Fruit fly (Drosophila melanogaster) whole organism, embryonic: Measurements from ENCODE around the gene CG9514.

Experiments used
- CG17829 ChIP-seq: fragments of 200-800 bp; optimal IDR thresholded peaks from 2 replicates; lab custom pipeline; 2019; ENCODE audit warnings: missing biosample characterization, mild to moderate bottlenecking, missing genetic modification characterization, moderate library complexity
- CG42726 ChIP-seq: fragments of 200-800 bp; sonication (Bioruptor generic); IDR thresholded peaks from 2 replicates; pipeline ENCODE4 v1.3.6; 2022; ENCODE audit warnings: missing biosample characterization, missing genetic modification characterization; ENCODE audit not compliant: partially characterized antibody
- CG9817 ChIP-seq: fragments of 200-800 bp; sonication (Bioruptor generic); optimal IDR thresholded peaks from 2 replicates; lab custom pipeline; 2018; ENCODE audit warnings: missing biosample characterization, mild to moderate bottlenecking, missing genetic modification characterization, moderate library complexity
- chm ChIP-seq: fragments of 200-800 bp; sonication (Bioruptor generic); IDR thresholded peaks from 2 replicates; pipeline ENCODE4 v1.3.6; 2022; ENCODE audit warnings: missing biosample characterization, missing genetic modification characterization
- exex ChIP-seq: fragments of 200-800 bp; sonication (Bioruptor generic); optimal IDR thresholded peaks from 4 replicates; lab custom pipeline; 2018; ENCODE audit warnings: missing biosample characterization, mild to moderate bottlenecking, missing genetic modification characterization, moderate library complexity
- fd96Cb ChIP-seq: fragments of 200-800 bp; sonication (Bioruptor generic); optimal IDR thresholded peaks from 2 replicates; lab custom pipeline; 2018; ENCODE audit warnings: missing biosample characterization, mild to moderate bottlenecking, missing genetic modification characterization, moderate library complexity
- h ChIP-seq: fragments of >200 bp; optimal IDR thresholded peaks from 2 replicates; lab custom pipeline; 2017
- onecut ChIP-seq: fragments of 200-800 bp; sonication (Bioruptor generic); IDR thresholded peaks from 2 replicates; pipeline ENCODE4 v1.3.6; 2022; ENCODE audit warnings: missing biosample characterization, missing genetic modification characterization
- tap ChIP-seq: fragments of 200-800 bp; optimal IDR thresholded peaks from 3 replicates; lab custom pipeline; 2019; ENCODE audit warnings: missing biosample characterization, mild to moderate bottlenecking, missing genetic modification characterization, moderate library complexity

DNA sequence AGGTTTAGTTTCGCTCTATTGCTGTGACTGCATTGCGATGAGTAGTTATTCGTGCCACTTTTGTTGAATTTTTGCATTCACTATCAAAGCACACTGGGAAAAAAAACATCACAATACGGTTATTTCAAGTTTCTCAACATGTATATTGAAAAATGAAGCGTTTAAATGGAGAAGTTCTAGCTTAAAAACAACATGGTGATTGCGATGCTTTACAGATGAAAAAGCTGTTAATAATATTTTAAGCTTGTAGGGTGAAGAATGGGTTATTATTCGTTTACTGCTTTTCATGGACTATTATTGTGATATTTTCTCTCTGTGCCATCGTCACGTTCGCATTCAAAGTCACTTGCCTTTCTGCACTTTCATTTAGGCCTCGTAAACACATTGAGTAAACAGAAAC lies 381 bp downstream of the CG9514 start:
- TF ChIP-seq chm (GFP tag; lab: Robert Waterston, UW) (no peak), tap (tag; lab: Kevin White, UChicago) (no peak), CG9817 (tag; lab: Kevin White, UChicago) (no peak), onecut (GFP tag; lab: Robert Waterston, UW) (no peak), CG17829 (tag; lab: Kevin White, UChicago) (no peak), h (lab: Kevin White, UChicago) (no peak), CG42726 (no peak), fd96Cb (tag; lab: Kevin White, UChicago) (no peak), exex (no peak)
